Fruit fly (Drosophila melanogaster): Measurements from ENCODE around the gene Uch.

dm6 chr2L:2236722-2237121 lies 22.7 kb upstream of the Uch start, which contains the start of gene Sec24CD:
- no peak for TF ChIP-seq CG14711 (tag; optimal IDR thresholded peaks at IDR 0.05)
- TF ChIP-seq tj (GFP tag; optimal IDR thresholded peaks at IDR 0.05), result peak; percentile 22
- peak; percentile 39 for TF ChIP-seq CG12768 (GFP tag; optimal IDR thresholded peaks at IDR 0.05)
- TF ChIP-seq CG1620 (GFP tag; optimal IDR thresholded peaks at IDR 0.05), result no peak
- no peak for TF ChIP-seq Clk (GFP tag; optimal IDR thresholded peaks at IDR 0.05)
- peak; percentile 97 for TF ChIP-seq kay (GFP tag; ENCODE audit: borderline replicate concordance)
- TF ChIP-seq CG11617 (GFP tag; optimal IDR thresholded peaks at IDR 0.05), result no peak
- peak; percentile 33 for TF ChIP-seq Mnt (GFP tag; optimal IDR thresholded peaks at IDR 0.05)
- no peak for TF ChIP-seq cnc (optimal IDR thresholded peaks at IDR 0.05)
- TF ChIP-seq CG5204 (GFP tag; optimal IDR thresholded peaks at IDR 0.05), result no peak
- no peak for TF ChIP-seq pad (GFP tag; optimal IDR thresholded peaks at IDR 0.05)
- TF ChIP-seq bab1 (GFP tag; optimal IDR thresholded peaks at IDR 0.05), result peak; percentile 69
- no peak for TF ChIP-seq toe (GFP tag; optimal IDR thresholded peaks at IDR 0.05)
- TF ChIP-seq cic (GFP tag; optimal IDR thresholded peaks at IDR 0.05), result peak; percentile 69
